Fruit fly (Drosophila melanogaster): ENCODE measurements around the gene Dtd.

Dtd gene

dm6 chr3R:11407733-11408134 is 22.1 kb upstream of the Dtd start, which contains the start of gene mRpL40:
TSS of gene mRpL40 (plus strand) at chr3R:11407918.
- no peak for TF ChIP-seq Sox102F (GFP tag; optimal IDR thresholded peaks at IDR 0.05)
- no peak for TF ChIP-seq CG3032 (tag; optimal IDR thresholded peaks at IDR 0.05)
- no peak for TF ChIP-seq CG6792 (GFP tag; optimal IDR thresholded peaks at IDR 0.05)
- TF ChIP-seq CG6854 (GFP tag; optimal IDR thresholded peaks at IDR 0.05): no peak
- no peak for TF ChIP-seq CG8632 (GFP tag; optimal IDR thresholded peaks at IDR 0.05)
- no peak for TF ChIP-seq OdsH (GFP tag; optimal IDR thresholded peaks at IDR 0.05)
- no peak for TF ChIP-seq Hr39 (GFP tag; optimal IDR thresholded peaks at IDR 0.05)
- TF ChIP-seq CG6163 (GFP tag; IDR thresholded peaks at IDR 0.05): no peak

dm6 chr3R:11409667-11410137 is 20.2 kb upstream of the Dtd start, which contains the start of the genes mgr and Irbp:
TSS of gene mgr (minus strand) at chr3R:11409875.
TSS of gene Irbp (plus strand) at chr3R:11410047.
- TF ChIP-seq CG10669 (GFP tag; optimal IDR thresholded peaks at IDR 0.05) (peak; percentile 84), Hr38 (GFP tag; optimal IDR thresholded peaks at IDR 0.05) (no peak), CG7368 (GFP tag; optimal IDR thresholded peaks at IDR 0.05) (peak; percentile 66), CG8319 (GFP tag; optimal IDR thresholded peaks at IDR 0.05) (peak; percentile 60), Sox102F (GFP tag; optimal IDR thresholded peaks at IDR 0.05) (no peak), CG3919 (GFP tag; optimal IDR thresholded peaks at IDR 0.05) (peak; percentile 85), Gug (GFP tag; IDR thresholded peaks at IDR 0.05) (peak; percentile 91), Lpt (GFP tag; optimal IDR thresholded peaks at IDR 0.05) (peak; percentile 59), CG6792 (GFP tag; optimal IDR thresholded peaks at IDR 0.05) (peak; percentile 79), CG6808 (GFP tag; optimal IDR thresholded peaks at IDR 0.05) (no peak), pdm3 (GFP tag; optimal IDR thresholded peaks at IDR 0.05) (no peak), CG31627 (GFP tag; optimal IDR thresholded peaks at IDR 0.05) (peak; percentile 61), Hr39 (GFP tag; optimal IDR thresholded peaks at IDR 0.05) (no peak), Hr4 (GFP tag; optimal IDR thresholded peaks at IDR 0.05) (no peak), Eip78C (GFP tag) (no peak), vri (GFP tag; optimal IDR thresholded peaks at IDR 0.05) (no peak), CG9139 (GFP tag; optimal IDR thresholded peaks at IDR 0.05) (peak; percentile 68), CG1621 (tag; optimal IDR thresholded peaks at IDR 0.05) (peak; percentile 69), OdsH (GFP tag; optimal IDR thresholded peaks at IDR 0.05) (peak; percentile 85), Smox (GFP tag; optimal IDR thresholded peaks at IDR 0.05) (no peak), lz (GFP tag; optimal IDR thresholded peaks at IDR 0.05) (peak; percentile 75), CG32006 (GFP tag; optimal IDR thresholded peaks at IDR 0.05) (peak; percentile 87), CG8119 (GFP tag; IDR thresholded peaks at IDR 0.05) (peak; percentile 85), salr (GFP tag; optimal IDR thresholded peaks at IDR 0.05) (no peak), CG4318 (GFP tag; optimal IDR thresholded peaks at IDR 0.05) (no peak), CG11294 (GFP tag; IDR thresholded peaks at IDR 0.05) (peak; percentile 82), Eip75B (GFP tag; optimal IDR thresholded peaks at IDR 0.05) (no peak), achi (GFP tag; optimal IDR thresholded peaks at IDR 0.05) (peak; percentile 90), CG8632 (GFP tag; optimal IDR thresholded peaks at IDR 0.05) (peak; percentile 84), CG11902 (GFP tag; optimal IDR thresholded peaks at IDR 0.05) (peak; percentile 62), Sox14 (GFP tag; optimal IDR thresholded peaks at IDR 0.05) (peak; percentile 63), dsx (GFP tag; optimal IDR thresholded peaks at IDR 0.05; ENCODE audit: poor library complexity, severe bottlenecking) (peak; percentile 86), CG11762 (GFP tag; optimal IDR thresholded peaks at IDR 0.05; ENCODE audit: insufficient read depth) (peak; percentile 76), CG6854 (GFP tag; optimal IDR thresholded peaks at IDR 0.05) (no peak), acj6 (GFP tag; optimal IDR thresholded peaks at IDR 0.05) (peak; percentile 84), CG6276 (GFP tag; optimal IDR thresholded peaks at IDR 0.05) (no peak), fd59A (GFP tag; optimal IDR thresholded peaks at IDR 0.05) (peak; percentile 54), svp (GFP tag) (peak; percentile 92), CG15336 (GFP tag; IDR thresholded peaks at IDR 0.05) (no peak; the same call in none of the 2 replicates), eg (GFP tag; IDR thresholded peaks at IDR 0.05) (peak; percentile 90), spab (GFP tag; optimal IDR thresholded peaks at IDR 0.05) (no peak), Blimp-1 (GFP tag; optimal IDR thresholded peaks at IDR 0.05) (peak; percentile 62), Ets21C (GFP tag; optimal IDR thresholded peaks at IDR 0.05) (peak; percentile 49), esn (GFP tag; optimal IDR thresholded peaks at IDR 0.05) (peak; percentile 83), dac (GFP tag; optimal IDR thresholded peaks at IDR 0.05) (peak; percentile 78), CG16779 (tag; optimal IDR thresholded peaks at IDR 0.05) (peak; percentile 58), fd85E (GFP tag; optimal IDR thresholded peaks at IDR 0.05) (no peak)
